Fruit fly (Drosophila melanogaster) whole organism, embryonic: Measurements from ENCODE around the gene CG11674.

ENCODE experiments used
- Poxn ChIP-seq: fragments of 200-800 bp; sonication (Bioruptor generic); IDR thresholded peaks from 2 replicates; pipeline ENCODE4 v1.3.6; 2022; ENCODE audit warnings: missing biosample characterization, missing genetic modification characterization
- scrt ChIP-seq: fragments of 200-800 bp; sonication (Bioruptor generic); optimal IDR thresholded peaks from 2 replicates; lab custom pipeline; 2018; ENCODE audit warnings: missing biosample characterization, mild to moderate bottlenecking, missing genetic modification characterization, moderate library complexity

DNA sequence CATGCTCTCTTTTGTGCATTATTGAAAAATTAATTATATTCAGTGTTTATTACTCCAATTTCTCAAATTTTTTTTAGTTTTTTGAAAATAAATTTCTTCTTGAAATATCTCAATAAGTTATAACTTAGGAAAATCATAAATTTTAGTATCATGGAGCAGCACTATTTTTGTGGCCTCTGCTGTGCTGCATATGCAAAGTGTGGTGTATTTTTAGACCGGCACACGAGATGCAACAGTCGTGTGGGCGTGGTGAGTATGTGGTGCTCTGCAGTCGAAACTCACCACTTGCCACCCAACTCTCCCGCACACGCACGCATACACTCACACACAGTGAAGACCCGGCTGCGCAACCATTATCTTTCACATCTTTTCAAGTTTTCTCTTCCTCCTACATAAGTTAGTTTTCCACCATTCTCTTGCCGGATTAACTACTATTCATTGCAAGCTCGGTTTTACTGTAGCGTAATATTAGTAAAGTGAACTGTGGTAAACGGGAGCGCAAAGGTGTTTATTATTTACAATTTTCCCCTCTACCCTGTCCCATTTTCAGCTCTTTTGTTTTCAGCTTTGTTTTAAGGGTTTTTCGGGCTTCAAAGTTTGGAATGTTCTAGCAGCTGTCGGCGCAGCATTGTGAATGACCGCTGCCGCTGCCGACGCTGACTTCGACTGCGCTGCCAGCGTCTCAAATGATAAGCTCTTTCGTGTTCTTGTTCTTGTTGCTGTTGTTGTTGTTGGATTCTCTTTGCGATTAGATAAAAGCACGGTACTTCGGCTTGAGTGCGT is 17.1 kb downstream of the CG11674 start:
- peak; percentile 67 for TF ChIP-seq scrt
- TF ChIP-seq Poxn (GFP tag; lab: Robert Waterston, UW): no peak
